Worm (Caenorhabditis elegans): ENCODE results near the gene Y39F10C.1.

- TF ChIP-seq lag-1 (GFP tag; IDR thresholded peaks at IDR 0.05), result no peak
- no peak for TF ChIP-seq pha-4 (tag; optimal IDR thresholded peaks at IDR 0.05)
Measured at ce11 chrII:684811-685210, 9.4 kb downstream of the Y39F10C.1 start, which contains the start of gene T02H6.5.
